Worm (Caenorhabditis elegans): ENCODE measurements around the gene F11C1.10.

The F11C1.10 gene

ce11 chrX:13005730-13006129 is 28.8 kb downstream of the F11C1.10 start:
- TF ChIP-seq zip-4 (GFP tag; optimal IDR thresholded peaks at IDR 0.05) = no peak

- TF ChIP-seq ets-5 (GFP tag; IDR thresholded peaks at IDR 0.05) (no peak), unc-98 (GFP tag; IDR thresholded peaks at IDR 0.05) (no peak), swsn-7 (tag; optimal IDR thresholded peaks at IDR 0.05) (no peak), rnt-1 (tag; optimal IDR thresholded peaks at IDR 0.05) (no peak), sup-37 (GFP tag; optimal IDR thresholded peaks at IDR 0.05) (no peak), lin-14 (GFP tag; optimal IDR thresholded peaks at IDR 0.05) (peak; percentile 55), ceh-8 (GFP tag; optimal IDR thresholded peaks at IDR 0.05) (no peak), nhr-20 (tag; optimal IDR thresholded peaks at IDR 0.05) (peak; percentile 37), nhr-71 (tag; optimal IDR thresholded peaks at IDR 0.05) (peak; percentile 34), tbx-2 (tag; optimal IDR thresholded peaks at IDR 0.05) (no peak), blmp-1 (tag; optimal IDR thresholded peaks at IDR 0.05) (peak; percentile 71), snu-23 (GFP tag; optimal IDR thresholded peaks at IDR 0.05) (peak; percentile 42), nhr-85 (tag) (peak; percentile 89), lin-13 (GFP tag; optimal IDR thresholded peaks at IDR 0.05) (no peak), mdl-1 (tag; optimal IDR thresholded peaks at IDR 0.05) (peak in 1 of 2 experiments; percentile 22), nhr-90 (tag; optimal IDR thresholded peaks at IDR 0.05; ENCODE audit: poor library complexity) (peak; percentile 11), grh-1 (GFP tag; IDR thresholded peaks at IDR 0.05) (peak; percentile 14; the same call in 1 of the 2 replicates)
These were observed 29.4 kb downstream of the F11C1.10 start for ce11 chrX:13006328-13006727.

ce11 chrX:13006734-13007133 is 29.9 kb downstream of the F11C1.10 start:
- TF ChIP-seq egl-13 (tag; optimal IDR thresholded peaks at IDR 0.05) = no peak
- TF ChIP-seq nhr-47 (tag; optimal IDR thresholded peaks at IDR 0.05) = no peak
- TF ChIP-seq mdl-1 (tag; optimal IDR thresholded peaks at IDR 0.05) = no peak
- no peak for TF ChIP-seq nhr-76 (tag; optimal IDR thresholded peaks at IDR 0.05)
- no peak for TF ChIP-seq dsc-1 (tag; optimal IDR thresholded peaks at IDR 0.05)
- TF ChIP-seq blmp-1 (tag; optimal IDR thresholded peaks at IDR 0.05) = peak; percentile 59
- peak; percentile 4; the same call in 1 of the 2 replicates for TF ChIP-seq grh-1 (GFP tag; IDR thresholded peaks at IDR 0.05)
- no peak for TF ChIP-seq nhr-77 (tag; optimal IDR thresholded peaks at IDR 0.05)
- TF ChIP-seq lin-15B (tag; optimal IDR thresholded peaks at IDR 0.05) = no peak
- peak in 1 of 6 experiments; percentile 41 for TF ChIP-seq elt-3 (tag; optimal IDR thresholded peaks at IDR 0.05)

- no peak for TF ChIP-seq ets-5 (GFP tag; IDR thresholded peaks at IDR 0.05)
- no peak for TF ChIP-seq mep-1 (tag; optimal IDR thresholded peaks at IDR 0.05)
- TF ChIP-seq unc-86 (tag; optimal IDR thresholded peaks at IDR 0.05) = no peak
- TF ChIP-seq ama-1 (optimal IDR thresholded peaks at IDR 0.05) = no peak
- TF ChIP-seq vab-15 (tag; optimal IDR thresholded peaks at IDR 0.05) = no peak
- no peak for TF ChIP-seq efl-1 (optimal IDR thresholded peaks at IDR 0.05)
- peak in 1 of 2 experiments; percentile 51 for TF ChIP-seq efl-1 (GFP tag; optimal IDR thresholded peaks at IDR 0.05 in 1 of 2)
- TF ChIP-seq nhr-47 (tag; optimal IDR thresholded peaks at IDR 0.05) = peak; percentile 43
- TF ChIP-seq nhr-85 (tag) = peak; percentile 96
- TF ChIP-seq fkh-4 (tag; optimal IDR thresholded peaks at IDR 0.05; ENCODE audit: borderline replicate concordance) = no peak
- no peak for TF ChIP-seq hlh-17 (GFP tag; optimal IDR thresholded peaks at IDR 0.05; ENCODE audit: borderline replicate concordance)
- no peak for TF ChIP-seq elt-2 (tag; optimal IDR thresholded peaks at IDR 0.05)
- no peak for TF ChIP-seq pqm-1 (tag; optimal IDR thresholded peaks at IDR 0.05)
- TF ChIP-seq ceh-8 (GFP tag; optimal IDR thresholded peaks at IDR 0.05) = no peak
- no peak for TF ChIP-seq tlp-1 (tag; optimal IDR thresholded peaks at IDR 0.05)
- peak; percentile 22; the same call in 1 of the 2 replicates for TF ChIP-seq nhr-19 (GFP tag; conservative IDR thresholded peaks at IDR 0.05)
- no peak for TF ChIP-seq fos-1 (tag; optimal IDR thresholded peaks at IDR 0.05)
- no peak for TF ChIP-seq C04F5.9 (tag; optimal IDR thresholded peaks at IDR 0.05)
- TF ChIP-seq lin-15B (tag; optimal IDR thresholded peaks at IDR 0.05) = no peak
- no peak for TF ChIP-seq unc-130 (tag; optimal IDR thresholded peaks at IDR 0.05)
- no peak for TF ChIP-seq aly-2 (tag; optimal IDR thresholded peaks at IDR 0.05)
- TF ChIP-seq nhr-77 (tag; optimal IDR thresholded peaks at IDR 0.05) = no peak
- TF ChIP-seq aha-1 (tag; optimal IDR thresholded peaks at IDR 0.05) = no peak
- no peak for TF ChIP-seq F16B12.6 (tag; optimal IDR thresholded peaks at IDR 0.05)
- TF ChIP-seq pag-3 (tag; optimal IDR thresholded peaks at IDR 0.05; ENCODE audit: borderline replicate concordance, insufficient read depth) = peak; percentile 21
- no peak for TF ChIP-seq lin-13 (GFP tag; optimal IDR thresholded peaks at IDR 0.05)
- TF ChIP-seq ceh-90 (tag; optimal IDR thresholded peaks at IDR 0.05) = no peak
- TF ChIP-seq snu-23 (GFP tag; optimal IDR thresholded peaks at IDR 0.05) = peak; percentile 63
These were observed 31.3 kb downstream of the F11C1.10 start, which contains the start of gene nhr-25 for ce11 chrX:13007857-13008813. nhr-25 (plus strand) TSS chrX:13008493.

Measured in whole organism, L1 larva.